Fruit fly (Drosophila melanogaster): Measurements from ENCODE around the gene Nemp.

- TF ChIP-seq usp (GFP tag; optimal IDR thresholded peaks at IDR 0.05) (no peak), pan (optimal IDR thresholded peaks at IDR 0.05) (no peak)
These were observed 16.1 kb upstream of the Nemp start for dm6 chrX:16670691-16671481.
